Worm (Caenorhabditis elegans): ENCODE results near the gene clpf-1.

The clpf-1 gene

DNA sequence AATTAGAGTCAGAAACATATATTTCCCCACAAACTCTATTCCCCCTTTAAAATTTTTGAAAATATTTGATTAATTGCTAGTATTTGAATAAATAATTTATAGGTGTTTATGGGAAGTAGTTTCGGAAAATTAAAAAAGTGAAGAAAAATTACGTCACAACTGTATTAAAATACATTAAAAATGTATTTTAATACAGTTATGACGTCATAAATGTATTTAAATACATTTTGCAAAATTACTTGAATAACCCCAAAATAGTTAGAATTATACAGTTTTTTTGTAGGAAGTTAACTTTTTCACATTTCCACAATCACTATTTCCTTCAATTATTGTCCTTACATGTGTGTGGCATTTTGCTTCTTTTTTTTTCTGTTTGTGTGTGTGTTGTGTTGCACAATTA, 15.9 kb downstream of the clpf-1 start:
- no peak for TF ChIP-seq ztf-3 (GFP tag; optimal IDR thresholded peaks at IDR 0.05)
- TF ChIP-seq T26A5.8 (tag; optimal IDR thresholded peaks at IDR 0.05) = no peak
- no peak for TF ChIP-seq F37B4.10 (GFP tag; IDR thresholded peaks at IDR 0.05)
- no peak for TF ChIP-seq nhr-120 (GFP tag; IDR thresholded peaks at IDR 0.05)
- TF ChIP-seq attf-3 (GFP tag; conservative IDR thresholded peaks at IDR 0.05) = no peak
- TF ChIP-seq D2030.7 (GFP tag; IDR thresholded peaks at IDR 0.05) = no peak
- no peak for TF ChIP-seq lsy-27 (tag; optimal IDR thresholded peaks at IDR 0.05; ENCODE audit: borderline replicate concordance, insufficient read depth)
- no peak for TF ChIP-seq ztf-18 (tag; optimal IDR thresholded peaks at IDR 0.05)

DNA sequence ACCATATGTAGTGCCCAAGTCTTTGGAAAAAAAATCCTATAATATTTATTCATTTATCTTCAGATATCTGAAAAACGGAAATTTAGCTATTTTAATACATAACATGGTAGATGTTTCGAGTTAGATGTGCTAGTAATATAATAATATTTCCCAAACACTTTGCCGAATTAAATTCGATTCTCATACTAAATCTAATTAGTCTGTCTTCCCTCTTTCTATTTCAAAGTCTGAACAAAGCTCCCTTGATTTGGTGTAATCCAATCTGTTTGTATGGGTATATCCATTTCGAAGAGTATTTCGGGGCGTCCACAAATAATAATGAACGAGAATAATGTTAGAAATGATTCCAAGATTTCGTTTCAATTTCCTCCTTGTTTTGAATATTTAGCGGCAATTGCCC, 16.9 kb downstream of the clpf-1 start:
- no peak for TF ChIP-seq mes-4 (tag; optimal IDR thresholded peaks at IDR 0.05)
- no peak for TF ChIP-seq lsl-1 (GFP tag; optimal IDR thresholded peaks at IDR 0.05)
- no peak for TF ChIP-seq die-1 (tag; optimal IDR thresholded peaks at IDR 0.05)

DNA sequence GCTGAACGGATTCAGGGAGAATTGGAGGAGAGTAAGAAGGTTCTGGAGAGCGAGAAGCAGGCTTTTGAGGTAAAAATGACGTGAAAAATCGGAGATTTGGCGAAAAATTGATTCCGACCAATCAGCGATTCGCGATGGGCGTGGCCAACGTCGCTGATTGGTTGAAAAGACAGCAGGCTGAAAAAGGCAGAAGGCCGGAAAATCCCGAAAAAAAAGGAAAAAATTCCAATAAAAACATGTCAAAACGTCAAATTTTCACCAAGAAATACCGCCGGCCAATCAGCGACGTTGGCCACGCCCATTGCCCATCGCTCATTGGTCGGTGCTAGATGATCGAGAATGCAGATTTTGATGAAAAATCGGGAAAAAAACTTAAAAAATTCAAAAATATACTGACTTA, 19.9 kb downstream of the clpf-1 start:
- TF ChIP-seq madf-8 (GFP tag; conservative IDR thresholded peaks at IDR 0.05) (no peak), gei-17 (GFP tag; optimal IDR thresholded peaks at IDR 0.05) (no peak), chd-7 (tag; optimal IDR thresholded peaks at IDR 0.05) (no peak), dpl-1 (GFP tag; optimal IDR thresholded peaks at IDR 0.05) (no peak), C06A6.2 (GFP tag; conservative IDR thresholded peaks at IDR 0.05) (no peak), ceh-27 (GFP tag; optimal IDR thresholded peaks at IDR 0.05) (no peak), nfyb-1 (GFP tag; IDR thresholded peaks at IDR 0.05) (peak; percentile 74), ceh-100 (GFP tag; IDR thresholded peaks at IDR 0.05) (no peak)

DNA sequence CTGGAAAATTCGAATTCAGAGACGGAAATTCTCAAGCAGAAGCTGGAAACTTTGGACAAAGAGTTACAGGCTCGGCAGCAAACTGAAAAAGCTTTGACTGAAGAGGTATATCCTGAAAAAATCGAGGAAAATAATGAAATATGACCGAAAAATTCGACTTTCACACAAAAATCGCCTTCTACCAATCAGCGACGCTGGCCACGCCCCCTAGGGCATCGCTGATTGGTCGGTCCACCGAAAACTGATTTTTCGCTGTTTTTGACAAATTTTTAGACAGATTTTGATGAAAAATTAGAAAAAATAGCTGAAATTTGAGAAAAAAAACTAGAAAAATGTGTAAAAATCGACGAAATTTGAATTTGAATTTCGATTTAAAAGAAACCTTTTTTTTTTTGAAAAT, 21.4 kb downstream of the clpf-1 start:
- TF ChIP-seq repo-1 (tag; optimal IDR thresholded peaks at IDR 0.05) = no peak
- TF ChIP-seq nfyb-1 (GFP tag; IDR thresholded peaks at IDR 0.05) = peak; percentile 80

DNA sequence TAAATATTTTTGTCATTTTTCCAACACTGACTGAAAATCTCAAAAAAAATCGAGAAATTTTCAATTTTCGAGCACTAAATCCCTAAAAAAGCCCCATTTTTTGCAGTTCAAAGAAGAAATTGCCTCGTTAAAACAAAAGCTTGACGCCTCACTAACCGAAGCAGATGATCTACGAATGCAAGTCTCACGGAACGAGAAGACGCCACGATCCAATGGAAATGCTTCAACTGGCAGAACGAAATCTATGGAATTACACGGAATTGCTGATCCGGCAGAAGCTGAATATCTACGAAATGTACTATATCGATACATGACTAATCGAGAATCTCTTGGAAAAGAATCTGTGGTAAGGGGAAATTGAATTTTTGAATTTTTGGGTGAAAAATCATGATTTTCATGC, 26.4 kb downstream of the clpf-1 start:
- TF ChIP-seq F39B2.1 (GFP tag; IDR thresholded peaks at IDR 0.05) = no peak
- TF ChIP-seq ztf-22 (GFP tag; optimal IDR thresholded peaks at IDR 0.05) = no peak
- no peak for TF ChIP-seq aptf-3 (GFP tag; IDR thresholded peaks at IDR 0.05)
- TF ChIP-seq dox-1 (GFP tag; IDR thresholded peaks at IDR 0.05) = no peak
- no peak for TF ChIP-seq ceh-79 (tag; optimal IDR thresholded peaks at IDR 0.05)
- TF ChIP-seq mes-4 (tag; optimal IDR thresholded peaks at IDR 0.05) = no peak
- TF ChIP-seq nhr-80 (tag; optimal IDR thresholded peaks at IDR 0.05) = no peak
- TF ChIP-seq F55B11.4 (tag; optimal IDR thresholded peaks at IDR 0.05; ENCODE audit: borderline replicate concordance, insufficient read depth) = no peak
- no peak for TF ChIP-seq F49E8.2 (tag; optimal IDR thresholded peaks at IDR 0.05; ENCODE audit: insufficient read depth)
- TF ChIP-seq pbrm-1 (GFP tag; IDR thresholded peaks at IDR 0.05) = no peak
- TF ChIP-seq F57C9.4 (tag; optimal IDR thresholded peaks at IDR 0.05) = no peak
- TF ChIP-seq lin-35 (GFP tag; optimal IDR thresholded peaks at IDR 0.05) = no peak
- TF ChIP-seq T26A5.8 (tag; optimal IDR thresholded peaks at IDR 0.05) = no peak
- no peak for TF ChIP-seq ZK185.1 (tag; optimal IDR thresholded peaks at IDR 0.05; ENCODE audit: poor library complexity, severe bottlenecking)
- no peak for TF ChIP-seq F57A8.1 (GFP tag; optimal IDR thresholded peaks at IDR 0.05)
- no peak for TF ChIP-seq lin-40 (tag; optimal IDR thresholded peaks at IDR 0.05)
- no peak for TF ChIP-seq B0035.1 (tag; optimal IDR thresholded peaks at IDR 0.05)
- no peak for TF ChIP-seq athp-1 (tag; optimal IDR thresholded peaks at IDR 0.05)
- TF ChIP-seq ceh-40 (GFP tag; IDR thresholded peaks at IDR 0.05) = no peak
- TF ChIP-seq attf-3 (GFP tag; conservative IDR thresholded peaks at IDR 0.05) = no peak

Measured in whole organism, young adult.